Fruit fly (Drosophila melanogaster) whole organism: ENCODE data around the gene pasi1.
"Not testable (repeated sequence)": the region's sequence is repeated elsewhere in the genome, so short reads cannot be mapped to it uniquely, and the experiment has no call there.

ENCODE experiments used
- CG8478 ChIP-seq: fragments of >200 bp; optimal IDR thresholded peaks from 2 replicates; lab custom pipeline; 2018; ENCODE audit warnings: inconsistent platforms
- Dll ChIP-seq: fragments of >200 bp; optimal IDR thresholded peaks from 2 replicates; lab custom pipeline; 2017
- EcR ChIP-seq, 2 experiments: fragments of >200 bp; optimal IDR thresholded peaks; 2 replicates each; lab custom pipeline; 2017; ENCODE audit warnings: missing biosample characterization in 2 of 2, missing genetic modification characterization in 2 of 2, missing genetic modification reagents in 2 of 2
- pan ChIP-seq: fragments of >200 bp; optimal IDR thresholded peaks from 2 replicates; lab custom pipeline; 2017
- psq ChIP-seq: fragments of >200 bp; optimal IDR thresholded peaks from 2 replicates; lab custom pipeline; 2017
- usp ChIP-seq: fragments of >200 bp; optimal IDR thresholded peaks from 2 replicates; lab custom pipeline; 2017; ENCODE audit warnings: missing biosample characterization, missing genetic modification characterization, mixed read lengths

pasi1 gene

DNA sequence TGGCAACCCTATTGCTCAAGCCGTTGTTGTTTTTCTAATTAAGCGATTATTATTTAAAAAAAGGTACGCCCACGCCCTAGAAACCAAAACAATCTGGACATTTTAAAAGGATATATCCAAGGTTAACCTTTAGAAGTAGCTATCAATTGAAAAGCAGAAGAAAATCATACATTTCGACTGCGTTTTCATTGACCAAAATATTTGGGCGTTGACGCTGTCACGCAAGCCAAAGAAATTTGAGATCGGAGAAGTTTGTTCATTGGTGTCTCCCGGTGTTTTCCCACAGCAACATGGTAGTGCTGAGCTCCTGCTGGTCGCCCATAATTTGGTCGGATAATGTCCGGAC is at the start of gene pasi1:
TSS of gene pasi1 (plus strand) at position 1 of the 346 bp plus-strand sequence.
- TF ChIP-seq EcR (GFP tag; optimal IDR thresholded peaks at IDR 0.05; lab: Kevin White, UChicago) = no peak

DNA sequence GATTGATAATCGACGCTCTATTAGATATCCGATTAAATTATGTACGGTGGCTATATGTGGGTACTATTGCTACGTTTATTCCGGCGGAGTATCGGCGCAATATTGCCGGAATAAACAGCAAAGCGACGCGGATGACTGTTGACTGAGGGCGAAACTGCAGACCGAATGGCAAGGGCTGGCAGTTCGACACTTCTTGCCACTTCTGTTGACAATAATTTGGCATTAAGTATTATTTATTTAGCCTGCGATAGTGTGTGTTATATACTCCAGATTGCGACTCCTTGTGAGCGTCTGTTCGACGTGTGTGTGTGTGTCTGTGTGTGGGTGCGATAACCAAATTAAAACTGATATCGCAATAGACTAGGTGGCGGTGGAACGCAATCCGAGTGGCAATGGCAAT is 36.0 kb upstream of the pasi1 start:
- no peak for TF ChIP-seq psq (lab: Kevin White, UChicago)
- TF ChIP-seq EcR (GFP tag; optimal IDR thresholded peaks at IDR 0.05; lab: Kevin White, UChicago) = no peak

DNA sequence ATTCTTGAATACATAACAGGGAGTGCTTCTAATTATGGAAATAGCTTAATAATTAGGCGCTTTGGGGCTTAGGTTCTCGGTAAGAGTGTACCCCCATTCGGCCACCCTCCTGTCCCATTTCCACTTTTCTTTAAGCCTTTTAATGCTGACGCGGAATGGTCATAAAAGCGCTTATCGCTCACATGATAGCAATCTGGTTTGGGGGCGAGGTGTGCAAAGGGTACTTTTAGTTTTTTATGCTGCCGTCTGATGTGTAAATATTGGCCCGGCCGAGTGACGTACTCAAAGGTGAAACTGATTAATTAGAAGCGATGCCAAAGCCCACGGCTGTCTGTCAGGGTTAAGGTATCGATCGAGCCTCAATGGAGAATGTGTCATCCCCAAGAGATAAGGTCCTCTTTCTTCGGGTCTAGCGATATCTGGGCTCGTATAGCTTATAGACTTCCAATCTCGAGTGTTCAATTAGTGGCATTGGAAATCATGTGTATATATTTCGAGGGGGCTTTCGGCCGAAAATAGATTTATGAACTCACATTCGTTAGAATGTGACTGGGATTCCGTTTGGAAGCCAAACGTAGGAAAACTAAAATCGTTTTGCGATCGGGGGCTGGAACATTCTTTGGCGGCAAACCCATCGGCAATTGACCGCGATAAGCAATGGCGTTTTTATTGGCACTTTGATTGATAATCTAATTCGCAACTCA is 35.0 kb upstream of the pasi1 start:
- TF ChIP-seq pan (lab: Kevin White, UChicago) = no peak
- TF ChIP-seq CG8478 (lab: Kevin White, UChicago) = no peak
- no peak for TF ChIP-seq EcR (GFP tag; optimal IDR thresholded peaks at IDR 0.05; lab: Kevin White, UChicago)
- no peak for TF ChIP-seq Dll (lab: Kevin White, UChicago)
- TF ChIP-seq psq (lab: Kevin White, UChicago) = no peak
- no peak for TF ChIP-seq usp (GFP tag; lab: Kevin White, UChicago)

DNA sequence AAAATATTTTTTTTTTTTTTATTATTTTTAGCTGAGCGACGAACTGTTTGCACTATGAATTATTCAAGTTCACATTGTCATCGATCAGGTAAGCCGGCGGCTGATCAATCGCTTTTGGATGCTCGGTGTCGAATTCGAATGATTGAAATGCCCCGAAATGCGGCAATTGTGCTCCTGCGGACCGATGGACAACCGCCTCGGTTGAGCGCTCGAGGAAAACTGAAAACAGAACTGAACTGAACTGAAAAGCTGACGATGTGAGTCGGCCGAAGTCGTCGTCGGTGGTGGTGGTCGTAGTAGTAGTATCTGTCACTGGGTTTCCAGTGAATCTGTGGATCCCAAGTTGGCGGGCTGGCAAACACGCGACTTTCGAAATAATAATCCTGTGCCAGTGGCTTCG is 32.6 kb upstream of the pasi1 start:
- no peak for TF ChIP-seq CG8478 (lab: Kevin White, UChicago)
- TF ChIP-seq usp (GFP tag; lab: Kevin White, UChicago) = no peak
- no peak for TF ChIP-seq EcR (GFP tag; optimal IDR thresholded peaks at IDR 0.05; lab: Kevin White, UChicago)
- TF ChIP-seq pan (lab: Kevin White, UChicago) = no peak
- no peak for TF ChIP-seq Dll (lab: Kevin White, UChicago)
- TF ChIP-seq psq (lab: Kevin White, UChicago) = no peak

DNA sequence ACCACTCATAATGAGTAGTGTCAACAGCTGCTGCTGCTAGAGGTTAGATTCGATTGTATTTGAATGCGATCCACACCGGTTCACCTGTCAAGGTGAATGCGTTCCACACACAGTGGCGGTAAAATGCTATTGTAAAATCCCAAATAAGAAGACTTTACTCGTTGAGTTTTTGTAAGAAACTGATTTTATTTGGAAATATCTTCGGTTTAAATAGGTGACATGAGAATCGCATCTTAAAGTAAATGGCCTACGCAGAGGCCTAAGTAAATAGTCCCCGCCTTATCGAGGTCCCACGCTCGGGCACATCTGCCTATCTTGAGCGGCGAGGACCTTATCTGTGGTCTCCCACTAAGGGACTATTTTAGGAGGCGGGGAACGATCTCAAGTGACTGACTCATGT is 31.8 kb upstream of the pasi1 start, which contains the start of gene TyrR:
TSS of gene TyrR (minus strand) at position 101 of the 400 bp plus-strand sequence.
- TF ChIP-seq Dll (lab: Kevin White, UChicago); pan (lab: Kevin White, UChicago); usp (GFP tag; lab: Kevin White, UChicago): not testable (repeated sequence)

DNA sequence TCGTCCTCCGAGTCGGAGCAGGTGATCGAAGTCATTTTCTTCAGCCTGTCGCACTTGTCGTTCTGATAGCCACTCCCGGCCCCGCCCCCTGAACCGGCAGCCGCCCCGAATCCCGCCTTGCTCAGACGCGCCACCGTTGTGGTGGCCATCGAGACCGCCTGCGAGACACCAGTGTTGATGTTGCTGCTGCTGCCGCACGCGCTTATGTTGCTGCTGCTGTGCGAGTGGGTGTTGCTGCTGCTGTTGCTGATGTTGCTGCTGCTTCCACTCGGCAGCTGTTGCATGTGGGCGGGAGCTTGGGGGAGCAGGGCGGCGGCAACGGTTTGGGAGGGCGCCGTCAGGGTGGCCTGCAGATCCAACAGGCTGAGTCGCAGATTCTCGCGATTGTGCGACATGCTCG is 21.0 kb upstream of the pasi1 start:
- TF ChIP-seq usp (GFP tag; lab: Kevin White, UChicago) (no peak), Dll (lab: Kevin White, UChicago) (no peak), CG8478 (lab: Kevin White, UChicago) (no peak), psq (lab: Kevin White, UChicago) (no peak), pan (lab: Kevin White, UChicago) (no peak), EcR (GFP tag; optimal IDR thresholded peaks at IDR 0.05; lab: Kevin White, UChicago) (no peak)

DNA sequence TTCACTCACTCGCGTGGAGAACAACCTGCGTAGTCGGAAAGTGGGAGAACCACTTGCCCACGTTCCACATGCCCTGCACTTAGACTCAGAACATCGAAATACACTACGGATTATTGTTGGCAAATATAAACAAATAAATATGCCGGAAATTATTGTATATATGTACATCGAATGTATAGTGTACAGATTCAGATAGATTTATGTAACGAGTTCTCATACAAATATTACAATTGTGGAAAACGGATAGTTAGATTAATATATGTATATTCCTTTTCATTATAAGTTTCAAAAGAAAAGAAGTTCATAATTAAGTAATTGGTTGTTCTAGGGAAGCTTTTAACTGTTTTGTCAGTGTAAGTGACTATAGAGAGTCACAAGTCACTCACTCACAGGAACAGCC is 20.3 kb upstream of the pasi1 start:
- TF ChIP-seq Dll (lab: Kevin White, UChicago) (no peak), pan (lab: Kevin White, UChicago) (no peak), usp (GFP tag; lab: Kevin White, UChicago) (no peak), psq (lab: Kevin White, UChicago) (no peak), EcR (GFP tag; optimal IDR thresholded peaks at IDR 0.05; lab: Kevin White, UChicago) (no peak), CG8478 (lab: Kevin White, UChicago) (no peak)

DNA sequence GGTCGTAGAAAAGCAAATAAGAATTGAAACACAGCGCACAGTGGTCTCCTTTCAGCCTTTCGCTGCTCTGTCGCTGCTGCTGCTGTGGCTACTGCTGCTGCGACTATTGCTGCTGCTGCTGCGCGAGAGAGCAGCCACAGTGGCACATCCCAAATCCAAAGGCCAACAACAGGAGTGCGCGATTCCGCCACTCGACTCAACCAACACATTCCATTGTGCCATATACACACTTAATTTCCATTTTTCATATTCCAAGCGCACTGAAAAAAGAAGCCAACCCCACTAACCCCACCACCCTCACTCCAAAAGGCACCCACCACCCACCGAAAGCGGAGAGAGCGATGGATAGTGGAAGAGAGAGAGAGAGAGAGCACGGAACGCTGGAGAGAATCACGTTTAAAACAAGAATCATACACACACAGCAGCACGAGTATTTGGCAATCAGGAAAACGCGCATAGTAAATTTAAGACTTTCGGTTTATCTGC is 18.7 kb upstream of the pasi1 start:
- TF ChIP-seq CG8478 (lab: Kevin White, UChicago) = no peak
- TF ChIP-seq psq (lab: Kevin White, UChicago) = no peak
- no peak for TF ChIP-seq pan (lab: Kevin White, UChicago)
- TF ChIP-seq EcR (GFP tag; optimal IDR thresholded peaks at IDR 0.05; lab: Kevin White, UChicago) = no peak
- TF ChIP-seq usp (GFP tag; lab: Kevin White, UChicago) = no peak
- TF ChIP-seq Dll (lab: Kevin White, UChicago) = no peak

DNA sequence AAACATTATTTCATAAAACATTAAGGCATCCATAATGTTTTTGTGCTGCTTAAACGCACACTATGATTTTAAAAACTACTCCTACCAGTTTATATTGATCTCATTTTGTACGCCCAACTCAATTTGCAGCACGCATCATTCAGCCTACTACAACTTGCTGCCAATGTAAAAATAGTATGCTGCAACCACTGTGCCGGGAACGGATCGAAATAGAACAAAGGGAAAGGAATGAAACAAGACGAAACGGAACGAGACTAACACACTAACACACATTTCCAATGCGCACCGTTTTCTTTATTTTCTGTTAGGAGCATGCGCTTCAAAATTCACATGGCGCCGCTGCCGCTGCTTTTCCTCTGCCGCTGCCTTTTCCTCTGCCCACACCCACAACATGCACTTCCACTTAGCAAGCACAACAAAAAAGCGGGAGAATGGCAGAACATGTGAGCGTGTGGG is 17.9 kb upstream of the pasi1 start:
- no peak for TF ChIP-seq pan (lab: Kevin White, UChicago)
- no peak for TF ChIP-seq EcR (GFP tag; optimal IDR thresholded peaks at IDR 0.05; lab: Kevin White, UChicago)
- TF ChIP-seq psq (lab: Kevin White, UChicago) = no peak
- TF ChIP-seq usp (GFP tag; lab: Kevin White, UChicago) = no peak
- no peak for TF ChIP-seq CG8478 (lab: Kevin White, UChicago)
- no peak for TF ChIP-seq Dll (lab: Kevin White, UChicago)

DNA sequence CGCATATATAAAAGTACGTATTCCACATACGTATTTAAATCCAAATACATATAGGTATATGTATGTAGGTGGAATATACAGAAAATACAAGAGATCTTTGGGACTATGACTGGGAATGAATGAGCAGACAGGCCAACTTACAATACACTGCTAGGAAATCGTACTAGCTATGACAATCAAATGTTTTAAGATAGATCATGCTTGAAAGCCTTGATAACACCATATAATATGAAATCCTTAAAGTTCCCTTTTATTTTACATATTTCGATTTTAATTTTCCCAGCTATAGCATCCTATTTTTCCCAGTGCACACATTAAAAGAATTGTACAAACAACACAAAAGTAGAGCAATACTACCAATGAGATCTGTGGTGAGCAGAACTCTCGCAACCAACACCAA is 13.5 kb upstream of the pasi1 start:
- no peak for TF ChIP-seq EcR (GFP tag; optimal IDR thresholded peaks at IDR 0.05; lab: Kevin White, UChicago)
- TF ChIP-seq CG8478 (lab: Kevin White, UChicago) = no peak
- TF ChIP-seq Dll (lab: Kevin White, UChicago) = no peak
- TF ChIP-seq psq (lab: Kevin White, UChicago) = no peak
- TF ChIP-seq usp (GFP tag; lab: Kevin White, UChicago) = no peak
- no peak for TF ChIP-seq pan (lab: Kevin White, UChicago)

DNA sequence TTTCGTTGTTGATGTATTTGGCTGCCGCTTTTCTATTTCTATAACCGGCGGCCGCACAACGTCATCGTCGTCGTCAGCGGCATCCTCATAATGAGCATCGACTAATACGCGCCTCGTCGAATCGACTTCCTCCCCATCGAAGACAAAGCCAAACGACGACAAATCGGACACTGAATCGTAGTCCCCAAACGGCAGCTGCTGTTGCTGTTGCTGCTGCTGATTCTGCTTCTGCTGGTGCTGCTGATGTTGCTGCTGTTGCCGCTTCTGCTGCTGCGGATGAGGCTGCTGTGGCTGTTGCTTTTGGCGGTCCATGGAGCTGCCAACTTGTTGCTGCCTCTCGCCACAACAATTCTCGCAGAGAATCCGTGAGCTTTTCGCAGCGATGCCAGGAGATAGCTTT is 11.7 kb upstream of the pasi1 start:
- TF ChIP-seq pan (lab: Kevin White, UChicago) (no peak), usp (GFP tag; lab: Kevin White, UChicago) (no peak), CG8478 (lab: Kevin White, UChicago) (no peak), Dll (lab: Kevin White, UChicago) (no peak), EcR (GFP tag; optimal IDR thresholded peaks at IDR 0.05; lab: Kevin White, UChicago) (no peak), psq (lab: Kevin White, UChicago) (no peak)

DNA sequence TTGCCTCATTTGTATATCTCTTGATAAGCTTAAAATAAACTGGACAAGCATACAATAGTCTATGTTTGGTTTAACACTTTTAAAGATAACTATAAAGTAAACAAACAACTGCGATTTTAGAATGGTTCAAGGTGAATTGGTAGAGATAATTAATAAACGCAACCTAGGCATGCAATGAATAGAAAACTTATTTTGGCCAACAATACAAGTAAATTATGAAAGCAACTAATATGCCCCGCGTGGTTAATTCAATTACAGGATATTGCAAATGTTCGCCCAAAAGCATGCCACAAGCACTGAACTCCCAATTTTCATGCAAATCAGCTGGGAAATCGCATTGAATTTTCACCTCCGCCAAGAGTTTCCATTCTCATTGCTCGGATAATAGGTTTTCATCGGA is 10.7 kb upstream of the pasi1 start:
- TF ChIP-seq psq (lab: Kevin White, UChicago) = no peak
- TF ChIP-seq usp (GFP tag; lab: Kevin White, UChicago) = no peak
- TF ChIP-seq EcR (GFP tag; optimal IDR thresholded peaks at IDR 0.05; lab: Kevin White, UChicago) = no peak
- TF ChIP-seq pan (lab: Kevin White, UChicago) = no peak
- no peak for TF ChIP-seq CG8478 (lab: Kevin White, UChicago)
- no peak for TF ChIP-seq Dll (lab: Kevin White, UChicago)
